Fruit fly (Drosophila melanogaster) Kc167 (cell line): Measurements from ENCODE around the gene CG14210.

ENCODE experiments used
- Myc ChIP-seq: fragments of >200 bp; optimal IDR thresholded peaks from 2 replicates; lab custom pipeline; 2017; ENCODE audit warnings: missing external identifiers
- Sin3A ChIP-seq: fragments of >200 bp; optimal IDR thresholded peaks from 2 replicates; lab custom pipeline; 2018; ENCODE audit warnings: missing external identifiers
- h ChIP-seq: fragments of >200 bp; optimal IDR thresholded peaks from 3 replicates; lab custom pipeline; 2018; ENCODE audit warnings: missing external identifiers
- insv ChIP-seq: fragments of >200 bp; optimal IDR thresholded peaks from 3 replicates; lab custom pipeline; 2018; ENCODE audit warnings: missing external identifiers
- psq ChIP-seq: fragments of >200 bp; optimal IDR thresholded peaks from 2 replicates; lab custom pipeline; 2017; ENCODE audit warnings: missing external identifiers
- ttk ChIP-seq: sonication (Bioruptor generic); optimal IDR thresholded peaks from 2 replicates; lab custom pipeline; 2017; ENCODE audit warnings: missing external identifiers

dm6 chrX:19592309-19592708, 23.7 kb upstream of the CG14210 start, which contains the start of gene CG14205:
- TF ChIP-seq psq (no peak), h (lab: Kevin White, UChicago) (no peak), Myc (lab: Kevin White, UChicago) (no peak), Sin3A (no peak), insv (lab: Kevin White, UChicago) (no peak), ttk (lab: Kevin White, UChicago) (no peak)
